Fruit fly (Drosophila melanogaster): ENCODE data around the gene PQBP1.

PQBP1 gene

DNA sequence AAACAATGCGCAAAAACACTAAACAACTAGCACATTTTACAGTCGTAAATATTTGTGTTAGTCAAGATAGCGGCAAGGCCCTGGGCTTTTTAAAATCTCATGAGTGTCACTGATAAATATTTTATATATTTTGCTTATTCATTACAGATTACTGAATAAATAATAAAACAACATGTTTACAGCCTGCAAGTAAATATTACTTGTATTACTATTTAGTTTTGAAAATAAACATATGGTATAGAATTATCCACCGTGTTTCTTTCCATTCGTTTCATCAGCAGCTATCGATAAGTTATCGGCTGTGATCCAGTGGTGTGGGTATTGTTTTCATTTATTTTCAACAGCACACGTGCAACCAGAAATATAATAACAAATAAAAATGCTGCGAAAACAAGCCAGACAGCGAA is 9.0 kb downstream of the PQBP1 start, which contains the start of the genes shams and CG11920 (continued):
- TF ChIP-seq wek (GFP tag; optimal IDR thresholded peaks at IDR 0.05) (peak; percentile 77), Six4 (GFP tag; optimal IDR thresholded peaks at IDR 0.05) (no peak), tgo (GFP tag; IDR thresholded peaks at IDR 0.05) (no peak), PHDP (tag; optimal IDR thresholded peaks at IDR 0.05) (peak; percentile 3), Elba2 (GFP tag; optimal IDR thresholded peaks at IDR 0.05) (no peak), Lpt (GFP tag; optimal IDR thresholded peaks at IDR 0.05) (no peak), HLH54F (GFP tag; optimal IDR thresholded peaks at IDR 0.05) (no peak), schlank (tag; optimal IDR thresholded peaks at IDR 0.05) (no peak), CG8924 (tag; optimal IDR thresholded peaks at IDR 0.05) (peak; percentile 88), jigr1 (GFP tag; IDR thresholded peaks at IDR 0.05) (no peak), pfk (GFP tag; optimal IDR thresholded peaks at IDR 0.05) (peak; percentile 94), tin (GFP tag; optimal IDR thresholded peaks at IDR 0.05) (no peak), NK7.1 (GFP tag; optimal IDR thresholded peaks at IDR 0.05) (no peak), CG1602 (GFP tag; optimal IDR thresholded peaks at IDR 0.05) (no peak), emc (GFP tag; optimal IDR thresholded peaks at IDR 0.05) (no peak), Dref (GFP tag; IDR thresholded peaks at IDR 0.05) (peak; percentile 71), CG7271 (tag; optimal IDR thresholded peaks at IDR 0.05) (no peak), chm (GFP tag; IDR thresholded peaks at IDR 0.05) (no peak), ci (GFP tag; IDR thresholded peaks at IDR 0.05) (no peak), CG9727 (GFP tag; optimal IDR thresholded peaks at IDR 0.05) (no peak), CG9797 (GFP tag; optimal IDR thresholded peaks at IDR 0.05) (no peak), al (GFP tag; IDR thresholded peaks at IDR 0.05) (no peak), CG18262 (tag; optimal IDR thresholded peaks at IDR 0.05) (peak; percentile 3), CG43689 (GFP tag; IDR thresholded peaks at IDR 0.05) (no peak), CG6765 (GFP tag; optimal IDR thresholded peaks at IDR 0.05) (no peak), lov (optimal IDR thresholded peaks at IDR 0.05) (no peak), lov (GFP tag; IDR thresholded peaks at IDR 0.05) (no peak), mam (GFP tag; optimal IDR thresholded peaks at IDR 0.05) (no peak), MBD-R2 (GFP tag; IDR thresholded peaks at IDR 0.05) (peak; percentile 62; the same call in 1 of the 2 replicates), cg (GFP tag; optimal IDR thresholded peaks at IDR 0.05) (peak; percentile 16), CG8290 (GFP tag; optimal IDR thresholded peaks at IDR 0.05) (peak; percentile 20), CG8290 (tag; optimal IDR thresholded peaks at IDR 0.05) (peak in 1 of 2 experiments; percentile 16), Ssrp (tag; optimal IDR thresholded peaks at IDR 0.05) (no peak), shn (GFP tag; optimal IDR thresholded peaks at IDR 0.05) (no peak), CG2116 (GFP tag; optimal IDR thresholded peaks at IDR 0.05) (peak; percentile 80), lab (GFP tag; optimal IDR thresholded peaks at IDR 0.05) (no peak), Ravus (GFP tag; IDR thresholded peaks at IDR 0.05) (no peak), pum (GFP tag; optimal IDR thresholded peaks at IDR 0.05) (no peak), CG9215 (GFP tag; IDR thresholded peaks at IDR 0.05) (no peak), CG4730 (GFP tag; IDR thresholded peaks at IDR 0.05) (no peak), Dfd (GFP tag; optimal IDR thresholded peaks at IDR 0.05) (no peak), CG9932 (GFP tag; IDR thresholded peaks at IDR 0.05) (no peak), exex (tag; optimal IDR thresholded peaks at IDR 0.05) (no peak), usp (GFP tag; optimal IDR thresholded peaks at IDR 0.05) (no peak), insv (GFP tag; optimal IDR thresholded peaks at IDR 0.05) (no peak), B-H2 (GFP tag; optimal IDR thresholded peaks at IDR 0.05) (no peak), CG11560 (tag; IDR thresholded peaks at IDR 0.05) (no peak), Oaz (GFP tag; IDR thresholded peaks at IDR 0.05) (no peak), BEAF-32 (GFP tag; optimal IDR thresholded peaks at IDR 0.05) (peak; percentile 65), toy (GFP tag; IDR thresholded peaks at IDR 0.05) (no peak), CG4282 (GFP tag; optimal IDR thresholded peaks at IDR 0.05) (no peak), repo (GFP tag; optimal IDR thresholded peaks at IDR 0.05) (no peak), eyg (GFP tag; optimal IDR thresholded peaks at IDR 0.05) (no peak), peb (GFP tag; IDR thresholded peaks at IDR 0.05) (no peak)

All from whole organism, embryonic.